Comparison of ENCODE assay signal across 5 worm cellular contexts in genomic region chrIII:11657185-11657817, ce11.
TF ChIP-seq lines count a peak whose summit lies in the region.

crh-1 (plus strand) TSS chrIII:11657767.

TF ChIP-seq in whole organism, L1 larva, 84 proteins besides CTCF, POLR2A, EP300 and RAD21 (continued from another document and continues in another):
- TF ChIP-seq ama-1 (optimal IDR thresholded peaks at IDR 0.05; lab: Kevin White, UChicago) (no peak), lsy-2 (tag; optimal IDR thresholded peaks at IDR 0.05; lab: Kevin White, UChicago) (peak; percentile 85 to 86), nhr-90 (tag; optimal IDR thresholded peaks at IDR 0.05; lab: Kevin White, UChicago; ENCODE audit: poor library complexity) (peak; percentile 84), blmp-1 (tag; optimal IDR thresholded peaks at IDR 0.05; lab: Kevin White, UChicago) (peak; percentile 76), F16B12.6 (tag; optimal IDR thresholded peaks at IDR 0.05; lab: Kevin White, UChicago) (peak; percentile 98), ceh-82 (tag; optimal IDR thresholded peaks at IDR 0.05; lab: Kevin White, UChicago) (peak; percentile 63 to 75 (median 72)), efl-1 (optimal IDR thresholded peaks at IDR 0.05; lab: Kevin White, UChicago) (peak; percentile 83 to 84), efl-1 (GFP tag; optimal IDR thresholded peaks at IDR 0.05 in 1 of 2; lab: Kevin White, UChicago) (peak; percentile 78 to 98), pax-3 (tag; optimal IDR thresholded peaks at IDR 0.05; lab: Kevin White, UChicago) (no peak), ceh-90 (tag; optimal IDR thresholded peaks at IDR 0.05; lab: Kevin White, UChicago) (peak; percentile 40), pqm-1 (tag; optimal IDR thresholded peaks at IDR 0.05; lab: Kevin White, UChicago) (no peak), mef-2 (tag; optimal IDR thresholded peaks at IDR 0.05; lab: Kevin White, UChicago) (no peak), grh-1 (GFP tag; IDR thresholded peaks at IDR 0.05; lab: Robert Waterston, UW) (peak; percentile 80), pag-3 (tag; optimal IDR thresholded peaks at IDR 0.05; lab: Kevin White, UChicago; ENCODE audit: borderline replicate concordance, insufficient read depth) (no peak), nhr-237 (tag; optimal IDR thresholded peaks at IDR 0.05; lab: Kevin White, UChicago) (no peak), nhr-84 (tag; optimal IDR thresholded peaks at IDR 0.05; lab: Kevin White, UChicago) (no peak), alr-1 (tag; optimal IDR thresholded peaks at IDR 0.05; lab: Kevin White, UChicago; ENCODE audit: borderline replicate concordance) (no peak), lin-35 (GFP tag; optimal IDR thresholded peaks at IDR 0.05; lab: Kevin White, UChicago) (peak; percentile 77 to 88), nhr-71 (tag; optimal IDR thresholded peaks at IDR 0.05; lab: Kevin White, UChicago) (peak; percentile 93), nhr-12 (tag; optimal IDR thresholded peaks at IDR 0.05; lab: Kevin White, UChicago) (no peak), lin-13 (GFP tag; optimal IDR thresholded peaks at IDR 0.05; lab: Kevin White, UChicago) (peak; percentile 79), tlp-1 (tag; optimal IDR thresholded peaks at IDR 0.05; lab: Kevin White, UChicago) (no peak), ztf-4 (tag; optimal IDR thresholded peaks at IDR 0.05; lab: Kevin White, UChicago) (peak; percentile 49), lin-15B (tag; optimal IDR thresholded peaks at IDR 0.05; lab: Kevin White, UChicago) (peak; percentile 43), sox-4 (tag; optimal IDR thresholded peaks at IDR 0.05; lab: Kevin White, UChicago) (peak; percentile 63), unc-62 (GFP tag; optimal IDR thresholded peaks at IDR 0.05; lab: Kevin White, UChicago) (no peak)

TF ChIP-seq in whole organism, L2 larva, 48 proteins besides CTCF, POLR2A, EP300 and RAD21 (continued from another document):
- TF ChIP-seq nhr-21 (tag; optimal IDR thresholded peaks at IDR 0.05; lab: Kevin White, UChicago) (peak; percentile 46), ZK546.5 (tag; optimal IDR thresholded peaks at IDR 0.05; lab: Kevin White, UChicago) (no peak), sem-4 (tag; optimal IDR thresholded peaks at IDR 0.05; lab: Kevin White, UChicago) (peak; percentile 90), gmeb-1 (tag; optimal IDR thresholded peaks at IDR 0.05; lab: Kevin White, UChicago) (peak; percentile 86), Y55F3AM.14 (GFP tag; optimal IDR thresholded peaks at IDR 0.05; lab: Kevin White, UChicago) (no peak), egl-27 (tag; optimal IDR thresholded peaks at IDR 0.05; lab: Kevin White, UChicago) (peak; percentile 66), alr-1 (tag; optimal IDR thresholded peaks at IDR 0.05; lab: Kevin White, UChicago) (no peak), unc-62 (GFP tag; optimal IDR thresholded peaks at IDR 0.05; lab: Kevin White, UChicago) (no peak), skn-1 (tag; optimal IDR thresholded peaks at IDR 0.05; lab: Kevin White, UChicago) (no peak)

TF ChIP-seq in whole organism, L3 larva, 47 proteins besides CTCF, POLR2A, EP300 and RAD21 (continued from another document):
- TF ChIP-seq nhr-76 (tag; optimal IDR thresholded peaks at IDR 0.05; lab: Kevin White, UChicago) (no peak), lsy-12 (tag; optimal IDR thresholded peaks at IDR 0.05; lab: Kevin White, UChicago) (peak; percentile 44), eor-1 (tag; optimal IDR thresholded peaks at IDR 0.05; lab: Kevin White, UChicago) (no peak), R02D3.7 (tag; optimal IDR thresholded peaks at IDR 0.05; lab: Kevin White, UChicago) (peak; percentile 18), aly-2 (tag; optimal IDR thresholded peaks at IDR 0.05; lab: Kevin White, UChicago) (no peak)

TF ChIP-seq in whole organism, L4 larva, 104 proteins besides CTCF, POLR2A, EP300 and RAD21 (continued from another document and continues in another):
- no peak for TF ChIP-seq Y75B8A.6 (GFP tag; IDR thresholded peaks at IDR 0.05; lab: Robert Waterston, UW)
- TF ChIP-seq mdl-1 (tag; optimal IDR thresholded peaks at IDR 0.05; lab: Kevin White, UChicago): peak in 1 of 2 experiments; percentile 62
- peak; percentile 28 for TF ChIP-seq nhr-77 (tag; optimal IDR thresholded peaks at IDR 0.05; lab: Kevin White, UChicago)
- TF ChIP-seq hif-1 (tag; optimal IDR thresholded peaks at IDR 0.05; lab: Kevin White, UChicago): peak in 1 of 2 experiments; percentile 55
- TF ChIP-seq ceh-28 (tag; optimal IDR thresholded peaks at IDR 0.05; lab: Kevin White, UChicago): no peak
- TF ChIP-seq zip-11 (GFP tag; IDR thresholded peaks at IDR 0.05; lab: Robert Waterston, UW): no peak
- TF ChIP-seq daf-12 (tag; optimal IDR thresholded peaks at IDR 0.05; lab: Kevin White, UChicago): no peak
- TF ChIP-seq F49E8.2 (tag; optimal IDR thresholded peaks at IDR 0.05; lab: Kevin White, UChicago; ENCODE audit: borderline replicate concordance): no peak
- TF ChIP-seq T26A8.4 (GFP tag; IDR thresholded peaks at IDR 0.05; lab: Robert Waterston, UW): peak; percentile 52
- TF ChIP-seq lin-13 (GFP tag; optimal IDR thresholded peaks at IDR 0.05; lab: Kevin White, UChicago): peak; percentile 69
- TF ChIP-seq daf-16 (GFP tag; optimal IDR thresholded peaks at IDR 0.05; lab: Kevin White, UChicago): peak in 1 of 2 experiments; percentile 35
- TF ChIP-seq daf-16 (tag; optimal IDR thresholded peaks at IDR 0.05; lab: Kevin White, UChicago): peak; percentile 86
- no peak for TF ChIP-seq D1046.2 (GFP tag; IDR thresholded peaks at IDR 0.05; lab: Robert Waterston, UW)
- no peak for TF ChIP-seq ceh-62 (tag; optimal IDR thresholded peaks at IDR 0.05; lab: Kevin White, UChicago)
- TF ChIP-seq mxl-2 (GFP tag; conservative IDR thresholded peaks at IDR 0.05; lab: Robert Waterston, UW): no peak
- no peak for TF ChIP-seq attf-4 (tag; optimal IDR thresholded peaks at IDR 0.05; lab: Kevin White, UChicago)
- TF ChIP-seq dmd-8 (GFP tag; IDR thresholded peaks at IDR 0.05; lab: Robert Waterston, UW): no peak
- peak; percentile 61 for TF ChIP-seq hmg-1.1 (GFP tag; IDR thresholded peaks at IDR 0.05; lab: Robert Waterston, UW)
- TF ChIP-seq daf-8 (GFP tag; IDR thresholded peaks at IDR 0.05; lab: Robert Waterston, UW): no peak
- peak; percentile 61 for TF ChIP-seq rbr-2 (tag; optimal IDR thresholded peaks at IDR 0.05; lab: Kevin White, UChicago)
- TF ChIP-seq lim-7 (GFP tag; IDR thresholded peaks at IDR 0.05; lab: Robert Waterston, UW): no peak
- no peak for TF ChIP-seq ceh-82 (tag; optimal IDR thresholded peaks at IDR 0.05; lab: Kevin White, UChicago)
- peak; percentile 98 for TF ChIP-seq hlh-30 (tag; optimal IDR thresholded peaks at IDR 0.05; lab: Kevin White, UChicago; ENCODE audit: insufficient read depth)
- TF ChIP-seq mep-1 (tag; optimal IDR thresholded peaks at IDR 0.05; lab: Kevin White, UChicago): peak; percentile 83
- no peak for TF ChIP-seq nhr-11 (tag; optimal IDR thresholded peaks at IDR 0.05; lab: Kevin White, UChicago)
- TF ChIP-seq lin-1 (GFP tag; IDR thresholded peaks at IDR 0.05; lab: Robert Waterston, UW): no peak
- peak in 1 of 2 experiments; percentile 85 for TF ChIP-seq lsy-2 (tag; optimal IDR thresholded peaks at IDR 0.05; lab: Kevin White, UChicago)
- TF ChIP-seq pqm-1 (tag; optimal IDR thresholded peaks at IDR 0.05; lab: Kevin White, UChicago): no peak
- TF ChIP-seq lin-38 (GFP tag; IDR thresholded peaks at IDR 0.05; lab: Robert Waterston, UW): peak; percentile 77
- TF ChIP-seq unc-62 (GFP tag; optimal IDR thresholded peaks at IDR 0.05 in 1 of 2; lab: Kevin White, UChicago): peak in 1 of 2 experiments; percentile 10
- TF ChIP-seq unc-62 (tag; optimal IDR thresholded peaks at IDR 0.05; lab: Kevin White, UChicago): no peak
- no peak for TF ChIP-seq ceh-44 (GFP tag; IDR thresholded peaks at IDR 0.05; lab: Robert Waterston, UW)
- no peak for TF ChIP-seq ZK546.5 (tag; optimal IDR thresholded peaks at IDR 0.05; lab: Kevin White, UChicago)
- no peak for TF ChIP-seq egl-43 (GFP tag; IDR thresholded peaks at IDR 0.05; lab: Robert Waterston, UW)
- TF ChIP-seq nhr-102 (tag; optimal IDR thresholded peaks at IDR 0.05; lab: Kevin White, UChicago): peak; percentile 63
- TF ChIP-seq ceh-32 (tag; optimal IDR thresholded peaks at IDR 0.05; lab: Kevin White, UChicago; ENCODE audit: poor library complexity): no peak
- TF ChIP-seq nhr-76 (tag; optimal IDR thresholded peaks at IDR 0.05; lab: Kevin White, UChicago): no peak
- TF ChIP-seq nhr-41 (GFP tag; IDR thresholded peaks at IDR 0.05; lab: Robert Waterston, UW): no peak
- TF ChIP-seq aha-1 (tag; lab: Kevin White, UChicago): peak; percentile 99
- no peak for TF ChIP-seq arid-1 (GFP tag; conservative IDR thresholded peaks at IDR 0.05; lab: Robert Waterston, UW)
- TF ChIP-seq vab-7 (GFP tag; IDR thresholded peaks at IDR 0.05; lab: Robert Waterston, UW): no peak
- TF ChIP-seq fkh-10 (GFP tag; optimal IDR thresholded peaks at IDR 0.05; lab: Kevin White, UChicago): no peak
- TF ChIP-seq ztf-7 (tag; optimal IDR thresholded peaks at IDR 0.05; lab: Kevin White, UChicago): peak; percentile 58
- no peak for TF ChIP-seq mdt-29 (GFP tag; IDR thresholded peaks at IDR 0.05; lab: Robert Waterston, UW)
- TF ChIP-seq lin-15B (tag; optimal IDR thresholded peaks at IDR 0.05; lab: Kevin White, UChicago): no peak
- TF ChIP-seq zip-2 (tag; optimal IDR thresholded peaks at IDR 0.05; lab: Kevin White, UChicago): no peak
- TF ChIP-seq lir-3 (tag; optimal IDR thresholded peaks at IDR 0.05; lab: Kevin White, UChicago): no peak
- no peak for TF ChIP-seq cey-2 (tag; optimal IDR thresholded peaks at IDR 0.05; lab: Kevin White, UChicago; ENCODE audit: borderline replicate concordance, insufficient read depth)
- no peak for TF ChIP-seq tra-1 (GFP tag; IDR thresholded peaks at IDR 0.05; lab: Robert Waterston, UW)

TF ChIP-seq in whole organism, young adult, 124 proteins besides CTCF, POLR2A, EP300 and RAD21 (continued from another document):
- TF ChIP-seq zfh-2 (GFP tag; conservative IDR thresholded peaks at IDR 0.05; lab: Robert Waterston, UW) (no peak), ztf-3 (GFP tag; optimal IDR thresholded peaks at IDR 0.05; lab: Kevin White, UChicago) (no peak), gei-17 (GFP tag; optimal IDR thresholded peaks at IDR 0.05; lab: Kevin White, UChicago) (peak; percentile 33), lag-1 (GFP tag; IDR thresholded peaks at IDR 0.05; lab: Robert Waterston, UW) (no peak), F22D6.2 (tag; optimal IDR thresholded peaks at IDR 0.05; lab: Kevin White, UChicago) (no peak), madf-10 (tag; optimal IDR thresholded peaks at IDR 0.05; lab: Kevin White, UChicago) (no peak), mel-28 (tag; optimal IDR thresholded peaks at IDR 0.05; lab: Kevin White, UChicago; ENCODE audit: borderline replicate concordance) (no peak), tbx-9 (tag; optimal IDR thresholded peaks at IDR 0.05; lab: Kevin White, UChicago; ENCODE audit: borderline replicate concordance) (no peak), attf-6 (GFP tag; IDR thresholded peaks at IDR 0.05; lab: Robert Waterston, UW) (no peak), repo-1 (tag; optimal IDR thresholded peaks at IDR 0.05; lab: Kevin White, UChicago) (no peak), sea-2 (GFP tag; IDR thresholded peaks at IDR 0.05; lab: Robert Waterston, UW) (no peak), somi-1 (GFP tag; optimal IDR thresholded peaks at IDR 0.05; lab: Kevin White, UChicago) (no peak), ztf-26 (tag; optimal IDR thresholded peaks at IDR 0.05; lab: Kevin White, UChicago) (peak; percentile 52), lir-1 (GFP tag; conservative IDR thresholded peaks at IDR 0.05; lab: Robert Waterston, UW) (no peak), mxl-1 (tag; optimal IDR thresholded peaks at IDR 0.05; lab: Kevin White, UChicago) (no peak), snpc-1.1 (tag; optimal IDR thresholded peaks at IDR 0.05; lab: Kevin White, UChicago; ENCODE audit: insufficient read depth) (peak; percentile 6), egl-44 (GFP tag; IDR thresholded peaks at IDR 0.05; lab: Robert Waterston, UW) (no peak), madf-6 (GFP tag; IDR thresholded peaks at IDR 0.05; lab: Robert Waterston, UW) (peak; percentile 74), him-1 (tag; optimal IDR thresholded peaks at IDR 0.05; lab: Kevin White, UChicago) (no peak), egl-18 (GFP tag; IDR thresholded peaks at IDR 0.05; lab: Robert Waterston, UW) (no peak), F10E7.11 (tag; optimal IDR thresholded peaks at IDR 0.05; lab: Kevin White, UChicago) (no peak), die-1 (tag; optimal IDR thresholded peaks at IDR 0.05; lab: Kevin White, UChicago) (no peak), ztf-28 (GFP tag; IDR thresholded peaks at IDR 0.05; lab: Robert Waterston, UW) (no peak), Y53F4B.3 (GFP tag; IDR thresholded peaks at IDR 0.05; lab: Robert Waterston, UW) (no peak), ZK185.1 (tag; optimal IDR thresholded peaks at IDR 0.05; lab: Kevin White, UChicago; ENCODE audit: poor library complexity, severe bottlenecking) (no peak), xnd-1 (tag; optimal IDR thresholded peaks at IDR 0.05; lab: Kevin White, UChicago) (peak; percentile 42), Y53G8AR.9 (GFP tag; conservative IDR thresholded peaks at IDR 0.05; lab: Robert Waterston, UW) (no peak; the same call in 1 of the 2 replicates), dox-1 (GFP tag; IDR thresholded peaks at IDR 0.05; lab: Robert Waterston, UW) (peak; percentile 78), Y95B8A.8 (GFP tag; IDR thresholded peaks at IDR 0.05; lab: Robert Waterston, UW) (no peak), tlf-1 (GFP tag; optimal IDR thresholded peaks at IDR 0.05; lab: Kevin White, UChicago) (peak; percentile 30), F57C9.4 (tag; optimal IDR thresholded peaks at IDR 0.05; lab: Kevin White, UChicago) (no peak), aptf-3 (GFP tag; IDR thresholded peaks at IDR 0.05; lab: Robert Waterston, UW) (no peak), cebp-2 (GFP tag; IDR thresholded peaks at IDR 0.05; lab: Robert Waterston, UW) (no peak), hsf-1 (GFP tag; IDR thresholded peaks at IDR 0.05; lab: Robert Waterston, UW) (no peak), Y56A3A.18 (GFP tag; IDR thresholded peaks at IDR 0.05; lab: Robert Waterston, UW) (peak; percentile 13; the same call in 1 of the 2 replicates), egrh-3 (GFP tag; IDR thresholded peaks at IDR 0.05; lab: Robert Waterston, UW) (no peak), T07F8.4 (tag; optimal IDR thresholded peaks at IDR 0.05; lab: Kevin White, UChicago) (no peak), B0035.1 (tag; optimal IDR thresholded peaks at IDR 0.05; lab: Kevin White, UChicago) (no peak), nhr-120 (GFP tag; IDR thresholded peaks at IDR 0.05; lab: Robert Waterston, UW) (no peak), let-607 (tag; optimal IDR thresholded peaks at IDR 0.05; lab: Kevin White, UChicago) (peak in 1 of 2 experiments; percentile 17), nfya-2 (GFP tag; IDR thresholded peaks at IDR 0.05; lab: Robert Waterston, UW) (no peak), lin-35 (GFP tag; optimal IDR thresholded peaks at IDR 0.05; lab: Kevin White, UChicago) (peak in 1 of 3 experiments; percentile 4), B0261.1 (tag; optimal IDR thresholded peaks at IDR 0.05; lab: Kevin White, UChicago) (no peak), F49E8.2 (tag; optimal IDR thresholded peaks at IDR 0.05; lab: Kevin White, UChicago; ENCODE audit: insufficient read depth) (no peak), hmg-1.2 (GFP tag; IDR thresholded peaks at IDR 0.05; lab: Robert Waterston, UW) (peak; percentile 99), F23B12.7 (tag; optimal IDR thresholded peaks at IDR 0.05; lab: Kevin White, UChicago; ENCODE audit: insufficient read depth) (peak; percentile 38), ztf-6 (GFP tag; IDR thresholded peaks at IDR 0.05; lab: Robert Waterston, UW) (no peak), ceh-40 (GFP tag; IDR thresholded peaks at IDR 0.05; lab: Robert Waterston, UW) (no peak), rcor-1 (GFP tag; IDR thresholded peaks at IDR 0.05; lab: Robert Waterston, UW) (peak; percentile 46; the same call in 1 of the 2 replicates), ztf-18 (tag; optimal IDR thresholded peaks at IDR 0.05; lab: Kevin White, UChicago) (no peak), ceh-79 (tag; optimal IDR thresholded peaks at IDR 0.05; lab: Kevin White, UChicago) (no peak), athp-1 (tag; optimal IDR thresholded peaks at IDR 0.05; lab: Kevin White, UChicago) (no peak), chd-7 (tag; optimal IDR thresholded peaks at IDR 0.05; lab: Kevin White, UChicago) (no peak), snpc-1.3 (tag; optimal IDR thresholded peaks at IDR 0.05; lab: Kevin White, UChicago; ENCODE audit: insufficient read depth) (peak; percentile 56), hlh-12 (tag; optimal IDR thresholded peaks at IDR 0.05; lab: Kevin White, UChicago) (no peak), lsl-1 (GFP tag; optimal IDR thresholded peaks at IDR 0.05; lab: Kevin White, UChicago) (peak; percentile 53)
